Worm (Caenorhabditis elegans) whole organism, mixed stage, embryonic: ENCODE measurements around the gene his-38.

Experiments used
- ceh-39 ChIP-seq: fragments of 150-350 bp; optimal IDR thresholded peaks from 2 replicates; lab custom pipeline; 2014; ENCODE audit warnings: missing biosample characterization, missing genetic modification characterization
- elt-3 ChIP-seq: fragments of 150-350 bp; optimal IDR thresholded peaks from 2 replicates; lab custom pipeline; 2014; ENCODE audit warnings: missing biosample characterization, missing genetic modification characterization
- lin-13 ChIP-seq: fragments of 150-350 bp; optimal IDR thresholded peaks from 2 replicates; lab custom pipeline; 2014; ENCODE audit warnings: missing biosample characterization, missing genetic modification characterization
- lsy-2 ChIP-seq: fragments of 150-350 bp; optimal IDR thresholded peaks from 2 replicates; lab custom pipeline; 2014; ENCODE audit warnings: missing biosample characterization, missing genetic modification characterization
- mab-5 ChIP-seq: fragments of 150-350 bp; optimal IDR thresholded peaks from 2 replicates; lab custom pipeline; 2014; ENCODE audit warnings: missing biosample characterization, missing genetic modification characterization
- nhr-12 ChIP-seq: fragments of 150-350 bp; optimal IDR thresholded peaks from 2 replicates; lab custom pipeline; 2014; ENCODE audit warnings: missing biosample characterization, missing genetic modification characterization
- nhr-237 ChIP-seq: fragments of 150-350 bp; optimal IDR thresholded peaks from 2 replicates; lab custom pipeline; 2014; ENCODE audit warnings: missing biosample characterization, missing genetic modification characterization
- sem-2 ChIP-seq: fragments of 200-800 bp; sonication (Bioruptor generic); optimal IDR thresholded peaks from 2 replicates; lab custom pipeline; 2018; ENCODE audit warnings: mild to moderate bottlenecking, missing genetic modification characterization, missing compliant biosample characterization
- snpc-4 ChIP-seq: fragments of 150-350 bp; optimal IDR thresholded peaks from 2 replicates; lab custom pipeline; 2014; ENCODE audit warnings: missing biosample characterization, missing genetic modification characterization
- sptf-1 ChIP-seq: sonication (generic microtip); optimal IDR thresholded peaks from 2 replicates; lab custom pipeline; 2017; ENCODE audit warnings: mild to moderate bottlenecking, missing genetic modification characterization, moderate library complexity, missing compliant biosample characterization
- unc-120 ChIP-seq: sonication (generic microtip); optimal IDR thresholded peaks from 2 replicates; lab custom pipeline; 2017; ENCODE audit warnings: missing genetic modification characterization, missing compliant biosample characterization; ENCODE audit not compliant: poor library complexity, severe bottlenecking
- unc-39 ChIP-seq: fragments of 150-350 bp; optimal IDR thresholded peaks from 2 replicates; lab custom pipeline; 2014; ENCODE audit warnings: missing biosample characterization, missing genetic modification characterization
- unc-62 ChIP-seq: fragments of 150-350 bp; optimal IDR thresholded peaks from 2 replicates; lab custom pipeline; 2014; ENCODE audit warnings: missing biosample characterization, missing genetic modification reagents, missing genetic modification characterization

ce11 chrX:7343218-7343617, 33.5 kb upstream of the his-38 start:
- TF ChIP-seq lin-13 (tag; lab: Kevin White, UChicago) (no peak), snpc-4 (tag; lab: Kevin White, UChicago) (no peak), sem-2 (no peak), sptf-1 (tag; lab: Kevin White, UChicago) (no peak), unc-39 (tag; lab: Kevin White, UChicago) (no peak), elt-3 (tag; lab: Kevin White, UChicago) (no peak), unc-120 (tag; lab: Kevin White, UChicago) (no peak), nhr-237 (tag; lab: Kevin White, UChicago) (no peak), unc-62 (GFP tag; lab: Kevin White, UChicago) (no peak), mab-5 (tag; lab: Kevin White, UChicago) (no peak), lsy-2 (no peak), ceh-39 (tag; lab: Kevin White, UChicago) (no peak), nhr-12 (tag; lab: Kevin White, UChicago) (no peak)
